Fruit fly (Drosophila melanogaster): Measurements from ENCODE around the gene CG3652.

- TF ChIP-seq CG7045 (GFP tag; optimal IDR thresholded peaks at IDR 0.05) (no peak), cnc (optimal IDR thresholded peaks at IDR 0.05) (no peak), CG7101 (tag; optimal IDR thresholded peaks at IDR 0.05) (no peak), CG11617 (GFP tag; optimal IDR thresholded peaks at IDR 0.05) (no peak), CG5204 (GFP tag; optimal IDR thresholded peaks at IDR 0.05) (no peak), Crg-1 (GFP tag; optimal IDR thresholded peaks at IDR 0.05) (no peak), kay (GFP tag; ENCODE audit: borderline replicate concordance) (no peak), CG14711 (tag; optimal IDR thresholded peaks at IDR 0.05) (no peak), Hr96 (GFP tag; optimal IDR thresholded peaks at IDR 0.05) (no peak), ovo (GFP tag; optimal IDR thresholded peaks at IDR 0.05) (no peak)
These were observed 25.1 kb upstream of the CG3652 start for dm6 chr2L:4418819-4419218.
